Worm (Caenorhabditis elegans): ENCODE measurements around the gene cyn-1.
A peak's percentile ranks its signal among the peaks of the same experiment; 100 is the strongest.
"Not testable (repeated sequence)": the region's sequence is repeated elsewhere in the genome, so short reads cannot be mapped to it uniquely, and the experiment has no call there.

cyn-1 gene

DNA sequence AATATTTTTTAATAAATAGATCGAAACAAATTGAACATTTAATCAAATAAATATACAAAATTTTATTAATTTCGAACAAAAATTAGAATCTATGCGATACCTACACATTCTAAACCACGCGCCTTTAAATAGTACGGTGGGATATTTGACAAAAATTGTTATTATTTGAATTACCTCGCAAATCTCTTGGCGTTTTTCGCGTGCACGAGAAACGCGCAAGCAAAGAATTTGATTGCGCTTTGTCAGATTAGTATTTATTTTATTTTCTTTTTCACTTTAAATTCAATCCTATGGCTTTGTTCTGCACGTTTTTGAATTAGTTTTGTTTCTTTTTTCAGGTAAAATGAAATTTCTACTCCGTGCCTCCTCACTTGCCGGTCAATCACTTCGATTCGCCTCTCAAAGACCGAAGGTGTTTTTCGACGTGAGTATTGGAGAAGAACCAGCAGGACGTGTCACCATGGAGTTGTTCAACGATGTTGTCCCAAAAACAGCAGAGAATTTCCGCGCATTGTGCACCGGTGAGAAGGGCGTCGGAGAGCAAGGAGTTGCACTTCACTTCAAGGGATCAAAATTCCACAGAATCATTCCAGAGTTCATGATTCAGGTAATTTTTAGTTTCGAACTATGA is at the start of gene cyn-1:
TSS of gene cyn-1 (plus strand) at position 339 of the 631 bp plus-strand sequence.
- peak; percentile 61 for TF ChIP-seq F13C5.2 (tag; optimal IDR thresholded peaks at IDR 0.05)
- TF ChIP-seq hnd-1 (tag; optimal IDR thresholded peaks at IDR 0.05) = no peak
- no peak for TF ChIP-seq aly-1 (tag; optimal IDR thresholded peaks at IDR 0.05)
- TF ChIP-seq scrt-1 (GFP tag; IDR thresholded peaks at IDR 0.05) = no peak
- TF ChIP-seq ets-7 (tag; optimal IDR thresholded peaks at IDR 0.05) = no peak
- TF ChIP-seq sea-1 (GFP tag; conservative IDR thresholded peaks at IDR 0.05) = no peak
- TF ChIP-seq pes-1 (GFP tag; IDR thresholded peaks at IDR 0.05) = 0 out of 2 replicates have a peak, but pooled peaks have one; percentile 36

DNA sequence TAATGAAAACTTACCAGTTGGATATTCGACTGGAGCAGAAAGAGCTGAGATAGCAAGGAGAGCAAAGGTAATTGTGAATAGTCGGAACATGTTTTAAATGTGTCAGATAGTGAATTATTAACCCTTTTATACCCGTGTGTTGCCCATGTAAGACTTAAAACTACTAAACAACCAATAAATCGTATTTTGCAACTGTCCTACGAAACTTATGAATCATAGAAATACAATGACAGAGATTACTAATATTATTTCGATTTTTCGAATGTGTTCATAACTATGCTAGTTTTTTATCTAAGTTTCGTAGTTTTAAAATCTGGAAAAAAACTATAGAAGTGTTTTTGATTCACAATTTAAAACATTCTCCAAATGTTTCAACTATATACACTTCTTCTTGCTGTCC is 49.1 kb upstream of the cyn-1 start, which contains the start of gene spig-4:
TSS of gene spig-4 (minus strand) at position 101 of the 400 bp plus-strand sequence.
- TF ChIP-seq tbx-11, flt-1, pes-1 (GFP tag; IDR thresholded peaks at IDR 0.05): not testable (repeated sequence)

DNA sequence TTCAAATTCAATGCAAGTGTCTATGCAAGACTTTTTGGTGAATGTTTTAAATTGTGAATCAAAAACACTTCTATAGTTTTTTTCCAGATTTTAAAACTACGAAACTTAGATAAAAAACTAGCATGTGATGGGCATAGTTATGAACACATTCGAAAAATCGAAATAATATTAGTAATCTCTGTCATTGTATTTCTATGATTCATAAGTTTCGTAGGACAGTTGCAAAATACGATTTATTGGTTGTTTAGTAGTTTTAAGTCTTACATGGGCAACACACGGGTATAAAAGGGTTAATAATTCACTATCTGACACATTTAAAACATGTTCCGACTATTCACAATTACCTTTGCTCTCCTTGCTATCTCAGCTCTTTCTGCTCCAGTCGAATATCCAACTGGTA is 47.7 kb upstream of the cyn-1 start, which contains the start of gene spig-5:
TSS of gene spig-5 (plus strand) at position 301 of the 400 bp plus-strand sequence.
- TF ChIP-seq ceh-13 (GFP tag; optimal IDR thresholded peaks at IDR 0.05); ama-1 (optimal IDR thresholded peaks at IDR 0.05); hnd-1 (tag; optimal IDR thresholded peaks at IDR 0.05): not testable (repeated sequence)

DNA sequence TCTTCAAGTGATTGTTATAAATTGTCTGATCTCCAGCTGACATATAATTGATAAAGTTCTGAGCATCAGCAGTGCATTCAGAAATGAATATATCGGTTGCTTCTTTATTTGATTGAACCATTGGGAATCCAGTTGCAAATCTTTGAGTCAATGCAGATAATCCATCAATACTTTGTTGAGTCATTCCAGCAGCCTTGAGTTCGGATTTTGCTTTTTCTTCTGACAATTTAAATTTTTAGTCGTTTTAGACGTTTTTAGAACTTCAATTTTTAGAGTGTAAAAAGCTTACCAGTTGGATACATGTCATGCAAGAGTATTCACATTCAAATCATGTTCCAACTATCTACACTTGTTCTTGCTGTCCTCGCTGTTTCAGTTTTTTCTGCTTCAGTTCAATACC is 46.2 kb upstream of the cyn-1 start, which contains the start of gene F14D7.14:
TSS of gene F14D7.14 (plus strand) at position 301 of the 400 bp plus-strand sequence.
- not testable (repeated sequence) for TF ChIP-seq B0310.2 (tag; optimal IDR thresholded peaks at IDR 0.05); pes-1 (GFP tag; IDR thresholded peaks at IDR 0.05); tbx-37 (GFP tag; conservative IDR thresholded peaks at IDR 0.05)

DNA sequence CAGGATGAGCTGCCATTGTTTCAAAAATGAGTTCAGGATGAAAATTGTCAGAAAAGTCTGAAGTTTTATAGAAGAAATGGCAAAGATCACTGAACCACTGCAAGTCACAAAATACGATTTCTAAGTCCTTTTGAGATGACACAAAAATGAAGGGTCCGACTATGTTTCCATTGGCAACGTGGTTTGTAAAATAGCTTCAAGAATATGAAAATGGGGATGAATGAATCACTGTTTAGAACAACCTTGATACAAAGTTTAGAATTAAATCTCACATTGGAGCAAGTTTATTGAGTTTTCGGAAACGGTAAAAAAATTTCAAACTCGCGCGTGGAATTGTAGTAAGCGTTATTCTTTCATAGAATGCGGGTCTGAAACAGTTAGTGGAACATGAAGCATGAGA is 44.8 kb upstream of the cyn-1 start, which contains the start of gene ddn-3:
TSS of gene ddn-3 (minus strand) at position 101 of the 400 bp plus-strand sequence.
- TF ChIP-seq flt-1 (GFP tag; IDR thresholded peaks at IDR 0.05) (no peak), hmg-4 (GFP tag; optimal IDR thresholded peaks at IDR 0.05) (no peak), scrt-1 (GFP tag; IDR thresholded peaks at IDR 0.05) (no peak), pes-1 (GFP tag; IDR thresholded peaks at IDR 0.05) (no peak)

DNA sequence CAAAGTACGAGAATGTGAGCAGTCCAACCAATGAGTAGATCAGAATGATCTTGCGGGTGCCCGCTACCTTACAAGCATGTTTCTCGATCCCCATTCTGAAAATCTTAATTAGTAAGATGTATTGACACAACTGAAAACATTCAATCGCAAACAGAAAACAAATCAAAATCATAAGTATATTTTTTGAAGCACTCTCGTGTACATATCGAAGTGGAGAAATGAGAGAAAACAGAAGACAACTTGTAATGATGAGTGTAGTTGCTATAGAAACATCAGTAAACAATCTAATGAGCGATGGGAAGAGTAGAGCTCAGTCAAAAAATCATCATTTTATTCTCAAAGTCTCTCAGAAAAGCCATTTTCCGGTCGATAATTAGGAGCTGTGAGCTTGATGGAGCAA is 43.2 kb upstream of the cyn-1 start, which contains the start of gene F14D7.8:
TSS of gene F14D7.8 (minus strand) at position 101 of the 400 bp plus-strand sequence.
- no peak for TF ChIP-seq tbx-37 (GFP tag; conservative IDR thresholded peaks at IDR 0.05)
- no peak for TF ChIP-seq hmg-4 (GFP tag; optimal IDR thresholded peaks at IDR 0.05)
- no peak for TF ChIP-seq flt-1 (GFP tag; IDR thresholded peaks at IDR 0.05)
- no peak for TF ChIP-seq ceh-36 (tag; optimal IDR thresholded peaks at IDR 0.05)
- no peak for TF ChIP-seq ets-7 (tag; optimal IDR thresholded peaks at IDR 0.05)
- no peak for TF ChIP-seq aly-1 (tag; optimal IDR thresholded peaks at IDR 0.05)
- TF ChIP-seq tbx-11 (GFP tag; IDR thresholded peaks at IDR 0.05) = no peak
- TF ChIP-seq ceh-13 (GFP tag; optimal IDR thresholded peaks at IDR 0.05) = no peak
- no peak for TF ChIP-seq B0310.2 (tag; optimal IDR thresholded peaks at IDR 0.05)

DNA sequence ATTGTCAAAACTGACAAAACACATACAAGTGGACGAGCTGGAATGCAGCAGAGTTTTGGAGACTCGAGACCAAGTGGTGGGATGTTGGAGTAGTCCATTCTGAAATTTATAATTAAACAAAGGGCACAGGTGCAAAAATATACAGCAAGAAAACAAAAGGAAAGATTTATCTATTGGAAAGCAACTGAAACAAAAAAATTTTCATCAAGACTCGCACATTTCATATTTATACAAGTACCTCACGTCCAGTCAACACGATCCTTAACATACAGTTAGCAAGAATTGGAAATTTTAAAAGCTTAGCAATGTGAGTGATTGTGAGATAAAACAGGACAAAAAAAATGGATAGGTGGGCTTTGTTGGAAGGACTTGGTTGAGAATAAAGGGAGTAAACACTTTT is 41.6 kb upstream of the cyn-1 start, which contains the start of gene F47B8.1:
TSS of gene F47B8.1 (minus strand) at position 101 of the 400 bp plus-strand sequence.
- TF ChIP-seq tbx-37 (GFP tag; conservative IDR thresholded peaks at IDR 0.05) (no peak), ceh-13 (GFP tag; optimal IDR thresholded peaks at IDR 0.05) (no peak), aly-1 (tag; optimal IDR thresholded peaks at IDR 0.05) (no peak), scrt-1 (GFP tag; IDR thresholded peaks at IDR 0.05) (no peak), ets-7 (tag; optimal IDR thresholded peaks at IDR 0.05) (no peak), F13C5.2 (tag; optimal IDR thresholded peaks at IDR 0.05) (no peak), pes-1 (GFP tag; IDR thresholded peaks at IDR 0.05) (no peak), ceh-36 (tag; optimal IDR thresholded peaks at IDR 0.05) (no peak), ama-1 (optimal IDR thresholded peaks at IDR 0.05) (no peak), hmbx-1 (tag; optimal IDR thresholded peaks at IDR 0.05) (no peak), hnd-1 (tag; optimal IDR thresholded peaks at IDR 0.05) (no peak), B0310.2 (tag; optimal IDR thresholded peaks at IDR 0.05) (no peak), sea-1 (GFP tag; conservative IDR thresholded peaks at IDR 0.05) (no peak), flt-1 (GFP tag; IDR thresholded peaks at IDR 0.05) (no peak), tra-4 (tag; optimal IDR thresholded peaks at IDR 0.05) (no peak), hmg-4 (GFP tag; optimal IDR thresholded peaks at IDR 0.05) (no peak), tbx-11 (GFP tag; IDR thresholded peaks at IDR 0.05) (no peak)

DNA sequence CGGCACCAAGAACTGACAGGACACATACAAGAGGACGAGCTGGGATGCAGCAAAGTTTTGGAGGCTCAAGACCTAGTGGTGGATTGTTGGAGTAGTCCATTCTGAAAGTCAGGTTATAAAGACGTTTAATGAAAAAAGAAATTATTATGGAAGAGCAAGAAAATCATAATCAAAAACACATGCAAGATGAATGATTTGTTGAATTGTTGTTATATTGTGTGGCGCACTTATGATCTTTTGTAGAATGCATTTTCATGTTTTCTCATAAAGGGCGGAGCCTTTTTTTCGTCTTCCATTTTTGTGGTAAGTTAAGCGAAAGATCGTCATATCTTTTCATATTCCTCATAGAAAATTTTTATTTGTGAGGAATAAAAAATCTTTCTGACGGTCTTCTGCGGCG is 39.4 kb upstream of the cyn-1 start, which contains the start of gene F47B8.2:
TSS of gene F47B8.2 (minus strand) at position 101 of the 400 bp plus-strand sequence.
- TF ChIP-seq B0310.2 (tag; optimal IDR thresholded peaks at IDR 0.05) (no peak), ets-7 (tag; optimal IDR thresholded peaks at IDR 0.05) (no peak)

DNA sequence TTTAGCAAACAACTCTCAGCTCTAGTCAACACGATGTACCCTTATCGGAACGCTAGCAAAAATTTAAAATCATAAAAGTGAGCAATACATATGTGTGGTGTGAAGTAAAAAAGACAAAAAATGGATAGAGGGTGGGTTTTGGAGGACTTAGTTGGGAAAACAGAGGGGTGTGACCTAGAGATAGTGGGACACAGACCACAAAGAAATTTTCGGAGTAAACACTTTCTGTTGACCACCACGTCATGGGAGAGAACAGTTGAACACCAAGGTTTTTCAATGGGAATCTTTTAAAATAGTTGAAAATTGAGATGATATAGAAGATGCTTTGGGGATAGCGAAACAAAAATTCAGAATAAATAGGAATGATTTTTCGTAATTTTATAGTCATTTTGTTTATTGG is 38.7 kb upstream of the cyn-1 start:
- TF ChIP-seq ceh-36 (tag; optimal IDR thresholded peaks at IDR 0.05) (no peak), ama-1 (optimal IDR thresholded peaks at IDR 0.05) (no peak), hmbx-1 (tag; optimal IDR thresholded peaks at IDR 0.05) (no peak), B0310.2 (tag; optimal IDR thresholded peaks at IDR 0.05) (no peak), F13C5.2 (tag; optimal IDR thresholded peaks at IDR 0.05) (no peak), flt-1 (GFP tag; IDR thresholded peaks at IDR 0.05) (no peak), aly-1 (tag; optimal IDR thresholded peaks at IDR 0.05) (no peak), scrt-1 (GFP tag; IDR thresholded peaks at IDR 0.05) (no peak), tbx-11 (GFP tag; IDR thresholded peaks at IDR 0.05) (no peak), sea-1 (GFP tag; conservative IDR thresholded peaks at IDR 0.05) (no peak), hnd-1 (tag; optimal IDR thresholded peaks at IDR 0.05) (no peak), ets-7 (tag; optimal IDR thresholded peaks at IDR 0.05) (no peak), hmg-4 (GFP tag; optimal IDR thresholded peaks at IDR 0.05) (no peak), ceh-13 (GFP tag; optimal IDR thresholded peaks at IDR 0.05) (no peak), pes-1 (GFP tag; IDR thresholded peaks at IDR 0.05) (no peak)

Data from whole organism, early embryonic.